Fruit fly (Drosophila melanogaster) whole organism, pupa: ENCODE data around the gene usp.

Experiments
- CG10348 ChIP-seq: fragments of 200-800 bp; sonication (Bioruptor generic); IDR thresholded peaks from 2 replicates; pipeline ENCODE4 v1.3.6; 2022; ENCODE audit warnings: missing biosample characterization, missing genetic modification characterization
- CG12605 ChIP-seq: fragments of 200-800 bp; sonication (Bioruptor generic); IDR thresholded peaks from 2 replicates; pipeline ENCODE4 v1.3.6; 2022; ENCODE audit warnings: missing biosample characterization, missing genetic modification characterization
- CG13204 ChIP-seq: fragments of 200-800 bp; sonication (Bioruptor generic); optimal IDR thresholded peaks from 2 replicates; lab custom pipeline; 2018; ENCODE audit warnings: missing biosample characterization, mild to moderate bottlenecking, missing genetic modification characterization, moderate library complexity
- CG14655 ChIP-seq: fragments of 200-800 bp; sonication (Bioruptor generic); optimal IDR thresholded peaks from 3 replicates; lab custom pipeline; 2017; ENCODE audit warnings: mild to moderate bottlenecking, missing biosample characterization, missing genetic modification reagents, missing genetic modification characterization
- CG15710 ChIP-seq: fragments of 200-800 bp; sonication (Bioruptor generic); optimal IDR thresholded peaks from 2 replicates; lab custom pipeline; 2018; ENCODE audit warnings: missing biosample characterization, mild to moderate bottlenecking, missing genetic modification characterization, moderate library complexity
- CG17806 ChIP-seq: fragments of 200-800 bp; sonication (Bioruptor generic); optimal IDR thresholded peaks from 2 replicates; lab custom pipeline; 2018; ENCODE audit warnings: missing biosample characterization, mild to moderate bottlenecking, missing genetic modification characterization, moderate library complexity
- CG32121 ChIP-seq: fragments of 200-800 bp; sonication (Bioruptor generic); IDR thresholded peaks from 2 replicates; pipeline ENCODE4 v1.3.6; 2022; ENCODE audit warnings: missing biosample characterization, missing genetic modification characterization
- CG34367 ChIP-seq: fragments of 200-800 bp; sonication (Bioruptor generic); optimal IDR thresholded peaks from 2 replicates; lab custom pipeline; 2018; ENCODE audit warnings: missing biosample characterization, mild to moderate bottlenecking, missing genetic modification characterization
- CG4496 ChIP-seq: fragments of 200-800 bp; sonication (Bioruptor generic); IDR thresholded peaks from 3 replicates; pipeline ENCODE4 v1.3.6; 2022; ENCODE audit warnings: missing biosample characterization, missing genetic modification characterization
- CG8159 ChIP-seq: fragments of 200-800 bp; sonication (Bioruptor generic); optimal IDR thresholded peaks from 3 replicates; lab custom pipeline; 2018; ENCODE audit warnings: missing biosample characterization, mild to moderate bottlenecking, missing genetic modification characterization, moderate library complexity
- CG8301 ChIP-seq: fragments of 200-800 bp; sonication (Bioruptor generic); optimal IDR thresholded peaks from 2 replicates; lab custom pipeline; 2018; ENCODE audit warnings: missing biosample characterization, mild to moderate bottlenecking, missing genetic modification characterization
- CG9948 ChIP-seq: fragments of 200-800 bp; sonication (Bioruptor generic); optimal IDR thresholded peaks from 2 replicates; lab custom pipeline; 2018; ENCODE audit warnings: missing biosample characterization, mild to moderate bottlenecking, missing genetic modification characterization, moderate library complexity
- D1 ChIP-seq: fragments of 200-800 bp; sonication (Bioruptor generic); optimal IDR thresholded peaks from 2 replicates; lab custom pipeline; 2018; ENCODE audit warnings: missing biosample characterization, mild to moderate bottlenecking, missing genetic modification characterization, moderate library complexity
- EcR ChIP-seq: fragments of 200-800 bp; sonication (Bioruptor generic); optimal IDR thresholded peaks from 3 replicates; lab custom pipeline; 2019; ENCODE audit warnings: missing biosample characterization, missing genetic modification characterization, mild to moderate bottlenecking, moderate library complexity, missing genetic modification reagents
- Ets98B ChIP-seq: fragments of 200-800 bp; sonication (Bioruptor generic); IDR thresholded peaks from 2 replicates; pipeline ENCODE4 v1.3.6; 2022; ENCODE audit warnings: missing biosample characterization, missing genetic modification characterization
- Pif1A ChIP-seq: fragments of 200-800 bp; sonication (Bioruptor generic); optimal IDR thresholded peaks from 3 replicates; lab custom pipeline; 2016; ENCODE audit warnings: missing biosample characterization, missing genetic modification characterization
- Pif1B ChIP-seq: fragments of 200-800 bp; sonication (Bioruptor generic); optimal IDR thresholded peaks from 3 replicates; lab custom pipeline; 2016; ENCODE audit warnings: missing biosample characterization, missing genetic modification characterization
- Snoo ChIP-seq: fragments of 200-800 bp; sonication (Bioruptor generic); optimal IDR thresholded peaks from 3 replicates; lab custom pipeline; 2017; ENCODE audit warnings: missing biosample characterization, mild to moderate bottlenecking, missing genetic modification characterization, inconsistent platforms
- fd96Ca ChIP-seq: fragments of 200-800 bp; sonication (Bioruptor generic); IDR thresholded peaks from 3 replicates; pipeline ENCODE4 v1.3.6; 2022; ENCODE audit warnings: missing biosample characterization, missing genetic modification characterization
- gl ChIP-seq: fragments of 200-800 bp; sonication (Bioruptor generic); optimal IDR thresholded peaks from 2 replicates; lab custom pipeline; 2018; ENCODE audit warnings: missing biosample characterization, mild to moderate bottlenecking, missing genetic modification characterization
- rn ChIP-seq: fragments of 200-800 bp; sonication (Bioruptor generic); IDR thresholded peaks from 2 replicates; pipeline ENCODE4 v1.3.6; 2022; ENCODE audit warnings: missing biosample characterization, missing genetic modification characterization

usp gene

DNA sequence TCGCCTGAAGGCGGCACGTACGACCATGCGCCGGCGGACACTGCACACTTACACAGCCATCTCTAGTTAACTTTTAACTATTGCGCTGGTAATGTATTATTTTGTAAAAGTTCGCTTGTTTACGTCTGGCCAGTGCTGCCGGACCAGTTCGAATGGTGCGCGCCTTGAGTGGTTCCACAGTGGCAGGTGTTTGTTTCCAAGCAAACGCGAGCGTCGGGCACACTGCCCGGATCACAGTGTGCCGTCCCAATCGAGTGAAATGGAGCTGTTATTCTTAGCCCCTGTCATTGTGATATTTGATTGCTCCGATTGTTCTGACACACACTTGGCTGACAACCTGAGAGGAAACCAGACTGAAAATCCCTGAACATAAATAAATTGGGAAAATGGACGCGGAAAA lies 31.2 kb upstream of the usp start, which contains the start of gene CG4199:
TSS of gene CG4199 (minus strand) at position 159 of the 400 bp plus-strand sequence.
- TF ChIP-seq CG8159 (no peak), CG34367 (tag; lab: Kevin White, UChicago) (no peak), CG8301 (tag; lab: Kevin White, UChicago) (no peak), EcR (no peak), CG32121 (no peak), rn (GFP tag; lab: Robert Waterston, UW) (no peak), CG17806 (tag; lab: Kevin White, UChicago) (no peak), Snoo (no peak), CG15710 (tag; lab: Kevin White, UChicago) (no peak), D1 (tag; lab: Kevin White, UChicago) (no peak), gl (tag; lab: Kevin White, UChicago) (no peak)

- TF ChIP-seq rn (GFP tag; lab: Robert Waterston, UW) = peak; percentile 66
- TF ChIP-seq CG10348 (GFP tag; lab: Robert Waterston, UW) = peak; percentile 57; the same call in 1 of the 2 replicates
- TF ChIP-seq gl (tag; lab: Kevin White, UChicago) = peak; percentile 56
- TF ChIP-seq CG9948 (tag; lab: Kevin White, UChicago) = peak; percentile 88
- TF ChIP-seq CG15710 (tag; lab: Kevin White, UChicago) = peak; percentile 85
- TF ChIP-seq CG8301 (tag; lab: Kevin White, UChicago) = peak; percentile 90
- peak; percentile 82 for TF ChIP-seq Pif1B (GFP tag; lab: Kevin White, UChicago)
- TF ChIP-seq CG34367 (tag; lab: Kevin White, UChicago) = peak; percentile 83
- TF ChIP-seq CG8159 = peak; percentile 88
- peak; percentile 81 for TF ChIP-seq CG32121
- TF ChIP-seq Pif1A (GFP tag; lab: Kevin White, UChicago) = peak; percentile 90
- peak; percentile 63 for TF ChIP-seq EcR
- peak; percentile 80 for TF ChIP-seq Ets98B (GFP tag; lab: Robert Waterston, UW)
- TF ChIP-seq CG4496 (GFP tag; lab: Robert Waterston, UW) = peak; percentile 91
- no peak for TF ChIP-seq D1 (tag; lab: Kevin White, UChicago)
- peak; percentile 82 for TF ChIP-seq Snoo
- peak; percentile 81 for TF ChIP-seq CG12605
- peak; percentile 86 for TF ChIP-seq CG17806 (tag; lab: Kevin White, UChicago)
- peak; percentile 92 for TF ChIP-seq CG14655 (GFP tag; lab: Kevin White, UChicago)
- peak; percentile 81 for TF ChIP-seq CG13204 (GFP tag; lab: Kevin White, UChicago)
- peak; percentile 91 for TF ChIP-seq fd96Ca (GFP tag; lab: Robert Waterston, UW)
Measured at dm6 chrX:2071878-2072817, 30.0 kb upstream of the usp start, which contains the start of gene Rtca. Gene Rtca (plus strand): TSS chrX:2072413.

dm6 chrX:2070708-2071063 lies 28.6 kb upstream of the usp start:
- TF ChIP-seq CG15710 (tag; lab: Kevin White, UChicago) (peak; percentile 40), CG8159 (peak; percentile 40), CG9948 (tag; lab: Kevin White, UChicago) (peak; percentile 52), EcR (no peak), CG32121 (peak; percentile 84), rn (GFP tag; lab: Robert Waterston, UW) (0 out of 2 replicates have a peak, but pooled peaks have one; percentile 20), Snoo (peak; percentile 28), Ets98B (GFP tag; lab: Robert Waterston, UW) (peak; percentile 75), CG14655 (GFP tag; lab: Kevin White, UChicago) (no peak), CG8301 (tag; lab: Kevin White, UChicago) (peak; percentile 72), Pif1B (GFP tag; lab: Kevin White, UChicago) (no peak), Pif1A (GFP tag; lab: Kevin White, UChicago) (no peak), CG17806 (tag; lab: Kevin White, UChicago) (peak; percentile 37), gl (tag; lab: Kevin White, UChicago) (no peak), CG4496 (GFP tag; lab: Robert Waterston, UW) (peak; percentile 65; the same call in 2 of the 3 replicates), CG12605 (peak; percentile 53; the same call in 1 of the 2 replicates), CG13204 (GFP tag; lab: Kevin White, UChicago) (no peak), CG34367 (tag; lab: Kevin White, UChicago) (peak; percentile 11), CG10348 (GFP tag; lab: Robert Waterston, UW) (peak; percentile 41; the same call in 1 of the 2 replicates), fd96Ca (GFP tag; lab: Robert Waterston, UW) (peak; percentile 80), D1 (tag; lab: Kevin White, UChicago) (no peak)

dm6 chrX:2069787-2070707 lies 27.9 kb upstream of the usp start:
- no peak for TF ChIP-seq rn (GFP tag; lab: Robert Waterston, UW)
- TF ChIP-seq fd96Ca (GFP tag; lab: Robert Waterston, UW) = no peak
- TF ChIP-seq CG12605 = no peak
- no peak for TF ChIP-seq CG14655 (GFP tag; lab: Kevin White, UChicago)
- TF ChIP-seq CG34367 (tag; lab: Kevin White, UChicago) = no peak
- TF ChIP-seq EcR = no peak
- no peak for TF ChIP-seq CG4496 (GFP tag; lab: Robert Waterston, UW)
- TF ChIP-seq Snoo = no peak
- TF ChIP-seq CG9948 (tag; lab: Kevin White, UChicago) = no peak
- TF ChIP-seq CG32121 = no peak
- no peak for TF ChIP-seq CG8159
- no peak for TF ChIP-seq CG17806 (tag; lab: Kevin White, UChicago)
- TF ChIP-seq D1 (tag; lab: Kevin White, UChicago) = no peak
- TF ChIP-seq CG13204 (GFP tag; lab: Kevin White, UChicago) = no peak
- TF ChIP-seq gl (tag; lab: Kevin White, UChicago) = no peak
- no peak for TF ChIP-seq Pif1B (GFP tag; lab: Kevin White, UChicago)
- TF ChIP-seq Ets98B (GFP tag; lab: Robert Waterston, UW) = no peak
- TF ChIP-seq CG15710 (tag; lab: Kevin White, UChicago) = no peak
